Fruit fly (Drosophila melanogaster) whole organism, adult: ENCODE measurements around the gene CG9806.

Experiments used
- CG11617 ChIP-seq: fragments of 200-800 bp; sonication (Bioruptor generic); optimal IDR thresholded peaks from 2 replicates; lab custom pipeline; 2017; ENCODE audit warnings: mild to moderate bottlenecking, missing biosample characterization, missing genetic modification reagents, missing genetic modification characterization
- CG12768 ChIP-seq: fragments of 200-800 bp; sonication (Bioruptor generic); optimal IDR thresholded peaks from 2 replicates; lab custom pipeline; 2017; ENCODE audit warnings: missing biosample characterization, missing genetic modification characterization, mild to moderate bottlenecking, moderate library complexity, missing genetic modification reagents
- CG14711 ChIP-seq: fragments of 200-800 bp; sonication (Bioruptor generic); optimal IDR thresholded peaks from 2 replicates; lab custom pipeline; 2018; ENCODE audit warnings: missing biosample characterization, mild to moderate bottlenecking, missing genetic modification characterization, moderate library complexity
- CG1620 ChIP-seq: fragments of 200-800 bp; sonication (Bioruptor generic); optimal IDR thresholded peaks from 2 replicates; lab custom pipeline; 2016; ENCODE audit warnings: missing biosample characterization, missing genetic modification characterization
- CG33017 ChIP-seq: fragments of 200-800 bp; sonication (Bioruptor generic); optimal IDR thresholded peaks from 2 replicates; lab custom pipeline; 2018; ENCODE audit warnings: missing biosample characterization, mild to moderate bottlenecking, missing genetic modification characterization, moderate library complexity
- CG5204 ChIP-seq: fragments of 200-800 bp; sonication (Bioruptor generic); optimal IDR thresholded peaks from 2 replicates; lab custom pipeline; 2016; ENCODE audit warnings: missing biosample characterization, missing genetic modification characterization
- CG7045 ChIP-seq: fragments of 200-800 bp; sonication (Bioruptor generic); optimal IDR thresholded peaks from 2 replicates; lab custom pipeline; 2017; ENCODE audit warnings: missing biosample characterization, mild to moderate bottlenecking, missing genetic modification characterization
- CG7101 ChIP-seq: fragments of 200-800 bp; sonication (Bioruptor generic); optimal IDR thresholded peaks from 2 replicates; lab custom pipeline; 2018; ENCODE audit warnings: missing biosample characterization, mild to moderate bottlenecking, missing genetic modification characterization, moderate library complexity
- Clk ChIP-seq: fragments of 200-800 bp; sonication (Bioruptor generic); optimal IDR thresholded peaks from 2 replicates; lab custom pipeline; 2017; ENCODE audit warnings: missing biosample characterization, missing genetic modification characterization
- Crg-1 ChIP-seq: fragments of 200-800 bp; sonication (Bioruptor generic); optimal IDR thresholded peaks from 2 replicates; lab custom pipeline; 2016; ENCODE audit warnings: missing biosample characterization, missing genetic modification characterization
- Hr96 ChIP-seq: fragments of 200-800 bp; sonication (Bioruptor generic); optimal IDR thresholded peaks from 2 replicates; lab custom pipeline; 2016; ENCODE audit warnings: missing biosample characterization, missing genetic modification characterization
- Mnt ChIP-seq: fragments of 200-800 bp; sonication (Bioruptor generic); optimal IDR thresholded peaks from 2 replicates; lab custom pipeline; 2016; ENCODE audit warnings: missing biosample characterization, mild to moderate bottlenecking, missing genetic modification characterization
- bab1 ChIP-seq: fragments of 200-800 bp; sonication (Bioruptor generic); optimal IDR thresholded peaks from 3 replicates; lab custom pipeline; 2019; ENCODE audit warnings: missing biosample characterization, mild to moderate bottlenecking, missing genetic modification characterization, moderate library complexity
- cic ChIP-seq: fragments of 200-800 bp; sonication (Bioruptor generic); optimal IDR thresholded peaks from 2 replicates; lab custom pipeline; 2017; ENCODE audit warnings: missing biosample characterization, mild to moderate bottlenecking, missing genetic modification characterization, moderate library complexity
- cnc ChIP-seq, 2 experiments: fragments of >200 bp; optimal IDR thresholded peaks; 2 replicates each; lab custom pipeline; 2017
- kay ChIP-seq: fragments of 200-800 bp; sonication (Bioruptor generic); peaks from one replicate; lab custom pipeline; 2016; ENCODE audit warnings: missing biosample characterization, missing genetic modification characterization, borderline replicate concordance
- ovo ChIP-seq: fragments of 200-800 bp; sonication (Bioruptor generic); optimal IDR thresholded peaks from 2 replicates; lab custom pipeline; 2016; ENCODE audit warnings: missing biosample characterization, missing genetic modification characterization
- pad ChIP-seq: fragments of 200-800 bp; sonication (Bioruptor generic); optimal IDR thresholded peaks from 3 replicates; lab custom pipeline; 2017; ENCODE audit warnings: missing biosample characterization, missing genetic modification characterization, mild to moderate bottlenecking, moderate library complexity, missing genetic modification reagents
- tj ChIP-seq: fragments of 200-800 bp; sonication (Bioruptor generic); optimal IDR thresholded peaks from 3 replicates; lab custom pipeline; 2017; ENCODE audit warnings: missing biosample characterization, mild to moderate bottlenecking, missing genetic modification characterization, moderate library complexity
- toe ChIP-seq: fragments of 200-800 bp; sonication (Bioruptor generic); optimal IDR thresholded peaks from 2 replicates; lab custom pipeline; 2016; ENCODE audit warnings: missing biosample characterization, missing genetic modification characterization

CG9806 gene

DNA sequence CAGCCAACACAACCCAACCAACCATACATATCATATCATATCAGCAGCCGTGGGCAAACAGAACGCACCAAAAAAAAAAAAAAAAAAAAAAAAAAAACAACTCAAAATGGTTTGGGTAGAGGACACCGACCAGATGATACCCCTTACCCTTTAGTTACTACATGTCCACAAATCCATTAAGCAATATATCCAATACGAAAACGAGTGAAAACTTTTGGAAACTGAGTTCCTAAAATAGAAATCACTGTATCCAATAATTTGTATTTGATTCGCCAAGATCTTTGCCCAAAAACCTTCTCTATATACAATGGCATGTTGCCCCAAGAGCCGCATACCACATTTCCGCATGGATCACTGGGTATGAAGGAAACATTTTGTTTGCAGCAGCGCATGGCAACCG is 45.4 kb downstream of the CG9806 start:
- TF ChIP-seq cic (no peak), Clk (GFP tag; lab: Kevin White, UChicago) (no peak), bab1 (GFP tag; lab: Kevin White, UChicago) (no peak), CG7045 (GFP tag; lab: Kevin White, UChicago) (no peak), CG33017 (tag; lab: Kevin White, UChicago) (no peak), CG14711 (no peak), kay (GFP tag; lab: Kevin White, UChicago) (no peak), CG7101 (tag; lab: Kevin White, UChicago) (no peak), Hr96 (no peak), ovo (GFP tag; lab: Kevin White, UChicago) (no peak), CG11617 (GFP tag; lab: Kevin White, UChicago) (no peak), CG5204 (GFP tag; lab: Kevin White, UChicago) (no peak), tj (GFP tag; lab: Kevin White, UChicago) (no peak), Crg-1 (GFP tag; lab: Kevin White, UChicago) (no peak), Mnt (GFP tag; lab: Kevin White, UChicago) (no peak)

DNA sequence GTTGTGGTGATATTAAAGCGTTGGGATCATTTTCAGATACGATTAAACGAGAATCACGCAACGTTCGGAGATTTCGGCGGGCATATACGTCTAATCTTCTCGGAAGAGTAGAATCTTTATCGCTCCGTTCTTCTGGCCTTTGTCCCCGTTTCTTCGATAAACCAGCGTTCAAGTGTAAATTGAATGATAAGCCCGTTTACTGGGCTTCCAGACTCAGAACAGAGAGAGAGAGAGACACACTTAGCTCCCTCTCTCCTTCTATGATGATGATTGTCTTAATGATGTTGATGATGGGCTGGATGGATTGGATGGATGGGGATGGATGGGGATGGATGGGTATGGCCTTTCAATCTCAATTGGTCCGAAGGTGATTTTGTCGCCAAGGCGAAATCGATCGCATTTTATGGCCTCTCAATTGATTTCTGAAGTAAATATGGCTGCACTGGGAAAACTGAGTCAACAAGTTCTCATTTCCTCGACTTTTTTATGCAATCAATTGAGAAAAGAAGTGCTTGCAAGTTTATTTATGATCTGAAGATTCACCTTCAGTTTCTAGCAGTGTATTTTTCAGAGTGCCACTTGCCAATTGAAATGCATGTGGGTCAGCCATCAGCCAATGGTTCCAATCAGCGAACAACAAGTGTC is 46.3 kb downstream of the CG9806 start:
- no peak for TF ChIP-seq CG5204 (GFP tag; lab: Kevin White, UChicago)
- TF ChIP-seq cic: no peak
- no peak for TF ChIP-seq tj (GFP tag; lab: Kevin White, UChicago)
- TF ChIP-seq CG11617 (GFP tag; lab: Kevin White, UChicago): no peak
- no peak for TF ChIP-seq CG1620 (GFP tag; lab: Kevin White, UChicago)
- TF ChIP-seq Crg-1 (GFP tag; lab: Kevin White, UChicago): no peak
- TF ChIP-seq bab1 (GFP tag; lab: Kevin White, UChicago): no peak
- TF ChIP-seq CG7101 (tag; lab: Kevin White, UChicago): no peak
- TF ChIP-seq Mnt (GFP tag; lab: Kevin White, UChicago): no peak
- no peak for TF ChIP-seq Hr96
- TF ChIP-seq cnc (optimal IDR thresholded peaks at IDR 0.05; lab: Kevin White, UChicago): no peak
- TF ChIP-seq CG7045 (GFP tag; lab: Kevin White, UChicago): no peak
- no peak for TF ChIP-seq CG14711
- TF ChIP-seq ovo (GFP tag; lab: Kevin White, UChicago): no peak
- TF ChIP-seq CG33017 (tag; lab: Kevin White, UChicago): no peak
- TF ChIP-seq kay (GFP tag; lab: Kevin White, UChicago): no peak
- no peak for TF ChIP-seq CG12768 (GFP tag; lab: Kevin White, UChicago)
- TF ChIP-seq pad (GFP tag; lab: Kevin White, UChicago): no peak
- TF ChIP-seq Clk (GFP tag; lab: Kevin White, UChicago): no peak

DNA sequence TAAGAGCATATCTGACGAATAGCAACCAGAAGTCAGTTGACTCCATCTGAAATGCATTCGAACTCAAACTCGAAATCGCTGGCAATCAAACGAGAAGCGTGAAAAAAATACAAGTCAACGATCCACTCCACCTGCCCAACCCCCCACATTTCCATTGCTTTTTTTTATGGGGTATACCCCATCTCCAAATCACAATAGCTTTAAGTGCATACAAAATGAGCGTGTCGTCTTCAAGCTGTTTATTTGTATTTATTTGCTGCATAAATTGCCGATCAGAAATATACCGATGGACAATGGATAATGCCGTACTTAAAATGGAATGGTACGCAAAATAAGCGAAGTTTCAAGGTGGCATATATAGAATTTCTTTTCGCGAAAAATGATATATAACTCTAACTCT is 47.3 kb downstream of the CG9806 start:
- TF ChIP-seq tj (GFP tag; lab: Kevin White, UChicago): peak; percentile 52
- no peak for TF ChIP-seq CG5204 (GFP tag; lab: Kevin White, UChicago)

DNA sequence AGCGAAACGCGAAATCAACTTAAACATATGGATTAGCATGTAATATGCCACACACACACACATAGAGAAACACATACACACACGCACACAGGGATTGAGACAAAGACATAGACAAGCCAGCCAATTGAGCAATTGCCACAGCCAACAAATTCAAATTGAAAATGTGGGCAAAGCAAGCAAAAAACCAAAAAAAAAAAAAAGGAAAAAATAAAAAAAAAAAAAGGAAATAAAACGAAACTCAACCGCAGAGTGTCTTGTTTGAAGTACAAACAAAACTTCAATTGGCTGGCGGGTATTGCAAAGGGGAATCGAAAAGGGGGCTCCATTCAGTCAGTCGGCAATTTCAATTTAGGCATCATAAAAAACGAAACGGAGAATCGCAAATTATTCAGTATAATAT is 49.1 kb downstream of the CG9806 start:
- TF ChIP-seq ovo (GFP tag; lab: Kevin White, UChicago) (no peak), pad (GFP tag; lab: Kevin White, UChicago) (no peak), CG12768 (GFP tag; lab: Kevin White, UChicago) (no peak), CG14711 (no peak), Clk (GFP tag; lab: Kevin White, UChicago) (no peak), cnc (optimal IDR thresholded peaks at IDR 0.05; lab: Kevin White, UChicago) (no peak), CG7101 (tag; lab: Kevin White, UChicago) (no peak), kay (GFP tag; lab: Kevin White, UChicago) (no peak), toe (GFP tag; lab: Kevin White, UChicago) (no peak), cic (no peak), Mnt (GFP tag; lab: Kevin White, UChicago) (no peak), CG33017 (tag; lab: Kevin White, UChicago) (no peak), bab1 (GFP tag; lab: Kevin White, UChicago) (no peak), CG5204 (GFP tag; lab: Kevin White, UChicago) (no peak), CG1620 (GFP tag; lab: Kevin White, UChicago) (no peak), tj (GFP tag; lab: Kevin White, UChicago) (no peak), CG7045 (GFP tag; lab: Kevin White, UChicago) (no peak)

DNA sequence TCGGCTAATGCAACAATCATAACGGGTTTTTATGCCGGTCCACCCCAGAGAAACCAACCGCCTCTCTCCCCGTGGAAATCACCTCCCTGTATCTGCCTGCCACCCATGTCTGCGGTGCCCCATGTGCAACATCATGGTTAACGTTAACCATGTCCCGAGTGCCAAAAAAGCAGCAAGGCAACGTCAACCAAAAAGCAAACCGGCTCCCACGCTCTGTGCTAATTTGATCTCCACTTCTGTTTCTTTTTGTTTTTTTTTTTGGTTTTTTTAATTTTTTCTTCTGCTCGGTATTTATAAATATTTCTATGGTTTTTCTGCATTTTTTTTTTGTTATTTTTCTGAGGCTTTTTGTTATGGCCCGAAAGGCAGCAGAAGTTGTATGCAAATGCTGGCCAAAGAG is 49.9 kb downstream of the CG9806 start:
- TF ChIP-seq ovo (GFP tag; lab: Kevin White, UChicago): no peak
- TF ChIP-seq tj (GFP tag; lab: Kevin White, UChicago): no peak
- no peak for TF ChIP-seq Mnt (GFP tag; lab: Kevin White, UChicago)
- TF ChIP-seq Hr96: no peak
- no peak for TF ChIP-seq kay (GFP tag; lab: Kevin White, UChicago)
- TF ChIP-seq cnc (optimal IDR thresholded peaks at IDR 0.05; lab: Kevin White, UChicago): no peak
